Worm (Caenorhabditis elegans): Measurements from ENCODE around the gene T06C12.12.
A peak's percentile ranks its signal among the peaks of the same experiment; 100 is the strongest.

T06C12.12 gene

DNA sequence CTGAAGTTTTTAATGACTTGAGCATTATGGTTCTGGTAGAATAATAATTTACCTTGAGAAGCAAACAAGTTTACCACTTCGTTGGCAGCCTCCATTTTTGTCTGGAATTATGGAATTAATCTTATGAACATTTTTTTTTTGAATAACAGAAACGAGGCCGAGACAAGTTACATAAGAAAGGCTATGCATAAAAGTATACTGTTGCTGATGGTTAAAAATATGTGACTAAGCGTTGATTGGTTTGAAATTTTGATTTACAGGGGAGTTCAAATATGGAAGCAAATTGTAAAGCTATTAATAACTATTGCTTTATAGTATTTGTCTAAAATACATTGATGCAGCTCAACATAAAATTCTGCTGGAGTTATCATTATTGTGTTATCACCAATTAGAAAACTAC lies 3.1 kb upstream of the T06C12.12 start, which contains the start of gene cgt-1:
cgt-1 (minus strand) TSS at position 101 of the 400 bp plus-strand sequence.
- TF ChIP-seq nhr-77 (tag; optimal IDR thresholded peaks at IDR 0.05) (no peak), elt-2 (tag; optimal IDR thresholded peaks at IDR 0.05) (peak; percentile 24), lsy-2 (tag; optimal IDR thresholded peaks at IDR 0.05) (no peak)

DNA sequence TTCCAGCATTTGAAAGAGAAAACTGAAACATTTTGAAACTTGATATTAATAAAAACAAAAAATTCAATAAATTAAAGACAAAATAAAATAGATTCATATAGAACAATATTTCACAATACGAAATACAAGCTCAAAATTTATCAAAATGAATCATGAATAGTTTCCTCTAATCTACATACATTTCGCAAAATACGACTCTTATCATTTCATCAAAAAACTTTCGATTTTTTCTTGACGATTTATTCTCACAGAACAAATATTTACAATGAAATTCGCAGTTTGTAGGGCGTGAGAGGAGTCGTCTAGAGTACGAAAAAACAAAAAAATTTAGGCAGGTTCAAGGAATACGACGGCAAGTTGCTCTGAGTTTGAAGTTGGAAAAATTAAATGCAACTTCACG lies 1.7 kb upstream of the T06C12.12 start:
- TF ChIP-seq elt-2 (tag; optimal IDR thresholded peaks at IDR 0.05) (peak; percentile 57), pag-3 (tag; optimal IDR thresholded peaks at IDR 0.05; ENCODE audit: borderline replicate concordance, insufficient read depth) (no peak)

DNA sequence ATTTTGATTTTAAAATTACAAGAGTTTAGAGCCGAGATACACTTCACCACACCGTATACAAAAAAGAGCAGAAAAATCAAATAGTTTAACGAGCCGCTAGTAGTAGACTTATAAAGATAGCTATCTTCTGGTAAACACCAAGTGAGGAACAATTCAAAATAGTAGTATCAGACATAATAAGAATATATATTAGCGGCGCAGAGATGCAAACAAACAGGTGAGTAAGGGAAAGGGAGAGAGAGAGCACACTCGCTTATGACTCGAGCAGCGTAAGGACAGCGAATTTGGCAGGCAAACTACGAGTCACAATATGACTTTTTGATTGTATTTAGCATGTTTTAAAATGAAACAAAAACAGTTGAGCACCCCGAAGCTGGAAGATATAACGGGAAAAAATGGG lies 582 bp upstream of the T06C12.12 start:
- peak; percentile 57 for TF ChIP-seq elt-2 (tag; optimal IDR thresholded peaks at IDR 0.05)
- no peak for TF ChIP-seq grh-1 (GFP tag; IDR thresholded peaks at IDR 0.05)
- TF ChIP-seq lin-35 (GFP tag; optimal IDR thresholded peaks at IDR 0.05) = peak in 1 of 2 experiments; percentile 27
- no peak for TF ChIP-seq vab-15 (tag; optimal IDR thresholded peaks at IDR 0.05)
- TF ChIP-seq zip-4 (GFP tag; optimal IDR thresholded peaks at IDR 0.05) = no peak
- no peak for TF ChIP-seq unc-62 (GFP tag; optimal IDR thresholded peaks at IDR 0.05)
- peak; percentile 10 for TF ChIP-seq fkh-8 (tag; optimal IDR thresholded peaks at IDR 0.05)
- TF ChIP-seq lin-14 (GFP tag; optimal IDR thresholded peaks at IDR 0.05) = peak; percentile 23

DNA sequence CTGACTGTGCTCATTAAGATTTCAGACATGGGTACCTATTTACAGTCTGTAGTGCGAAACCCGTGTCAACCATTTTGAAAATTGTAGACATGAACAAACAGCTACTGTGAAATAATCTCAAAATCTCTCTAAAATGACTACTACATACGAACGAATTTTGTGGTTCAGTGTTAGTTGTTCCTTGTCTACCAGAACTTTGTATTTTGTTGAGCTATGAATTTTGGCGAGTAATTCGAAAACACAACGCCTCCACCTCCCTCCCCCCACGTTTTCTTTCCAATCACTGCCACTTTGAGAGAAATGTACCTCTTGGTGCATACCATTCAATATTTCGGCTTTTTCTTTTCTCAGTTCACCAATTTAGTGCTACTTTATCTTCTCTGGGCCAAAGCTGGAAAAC lies 835 bp downstream of the T06C12.12 start, which contains the start of gene T06C12.11:
T06C12.11 (plus strand) TSS at position 301 of the 400 bp plus-strand sequence.
- TF ChIP-seq unc-62 (GFP tag; optimal IDR thresholded peaks at IDR 0.05) = no peak
- no peak for TF ChIP-seq isw-1 (GFP tag; IDR thresholded peaks at IDR 0.05)
- TF ChIP-seq pag-3 (tag; optimal IDR thresholded peaks at IDR 0.05; ENCODE audit: borderline replicate concordance, insufficient read depth) = no peak
- no peak for TF ChIP-seq unc-86 (tag; optimal IDR thresholded peaks at IDR 0.05)
- no peak for TF ChIP-seq jun-1 (tag; optimal IDR thresholded peaks at IDR 0.05)

DNA sequence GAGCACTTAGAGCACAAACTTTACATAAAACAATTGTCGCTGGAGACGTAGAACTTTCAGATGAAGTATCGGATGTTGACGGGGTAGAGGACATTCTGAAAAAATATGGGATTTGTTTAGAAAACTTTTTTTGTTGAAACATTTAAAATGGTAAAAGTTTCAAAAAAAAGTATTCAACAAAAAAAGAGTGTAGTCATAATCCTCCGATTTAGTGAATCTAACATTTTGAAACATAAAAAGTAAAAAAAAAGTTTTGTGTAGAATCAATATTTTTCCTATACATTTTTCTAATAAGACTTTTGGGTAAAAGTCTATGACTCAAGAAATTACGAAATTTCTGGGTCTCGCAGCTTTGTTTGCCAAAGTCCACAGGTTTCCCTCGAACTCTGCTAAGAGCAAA lies 4.8 kb downstream of the T06C12.12 start, which contains the start of gene nhr-213:
nhr-213 (minus strand) TSS at position 101 of the 400 bp plus-strand sequence.
- no peak for TF ChIP-seq rnt-1 (tag; optimal IDR thresholded peaks at IDR 0.05)
- TF ChIP-seq sup-37 (GFP tag; optimal IDR thresholded peaks at IDR 0.05) = no peak
- TF ChIP-seq nhr-11 (tag; optimal IDR thresholded peaks at IDR 0.05) = no peak
- no peak for TF ChIP-seq ceh-63 (GFP tag; optimal IDR thresholded peaks at IDR 0.05)
- no peak for TF ChIP-seq ceh-90 (tag; optimal IDR thresholded peaks at IDR 0.05)
- TF ChIP-seq skn-1 (tag; optimal IDR thresholded peaks at IDR 0.05) = no peak
- no peak for TF ChIP-seq hpl-2 (GFP tag; optimal IDR thresholded peaks at IDR 0.05)
- TF ChIP-seq mab-9 (GFP tag; IDR thresholded peaks at IDR 0.05) = no peak
- TF ChIP-seq C04F5.9 (tag; optimal IDR thresholded peaks at IDR 0.05) = no peak
- TF ChIP-seq lin-35 (GFP tag; optimal IDR thresholded peaks at IDR 0.05) = no peak
- no peak for TF ChIP-seq mep-1 (tag; optimal IDR thresholded peaks at IDR 0.05)
- no peak for TF ChIP-seq mef-2 (tag; optimal IDR thresholded peaks at IDR 0.05)
- TF ChIP-seq aha-1 (tag; optimal IDR thresholded peaks at IDR 0.05) = no peak
- no peak for TF ChIP-seq tbx-2 (tag; optimal IDR thresholded peaks at IDR 0.05)
- no peak for TF ChIP-seq fkh-8 (tag; optimal IDR thresholded peaks at IDR 0.05)

DNA sequence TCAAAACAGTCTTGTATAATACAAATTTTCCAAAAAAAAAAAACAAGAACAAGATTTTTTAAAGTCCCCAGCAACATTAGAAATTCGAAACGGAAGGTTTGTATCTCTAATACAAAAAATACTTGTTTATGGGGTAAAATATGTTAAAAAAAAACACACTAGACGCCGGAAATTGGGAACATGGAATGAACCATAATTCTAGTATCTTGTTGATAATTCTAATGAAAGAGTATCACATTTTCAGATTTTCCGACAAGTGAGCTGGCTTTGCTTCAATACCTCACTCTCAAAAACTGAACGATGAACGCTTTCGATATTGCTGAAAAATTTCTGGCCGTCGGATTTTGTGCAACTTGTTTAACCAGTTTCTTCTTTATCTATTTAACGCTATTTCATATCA lies 5.8 kb downstream of the T06C12.12 start, which contains the start of gene str-60:
str-60 (plus strand) TSS at position 301 of the 400 bp plus-strand sequence.
- TF ChIP-seq unc-86 (tag; optimal IDR thresholded peaks at IDR 0.05) (no peak), rnt-1 (tag; optimal IDR thresholded peaks at IDR 0.05) (no peak), hpl-2 (GFP tag; optimal IDR thresholded peaks at IDR 0.05) (no peak), isw-1 (GFP tag; IDR thresholded peaks at IDR 0.05) (no peak), nhr-90 (tag; optimal IDR thresholded peaks at IDR 0.05; ENCODE audit: poor library complexity) (no peak), skn-1 (tag; optimal IDR thresholded peaks at IDR 0.05) (no peak), aha-1 (tag; optimal IDR thresholded peaks at IDR 0.05) (no peak), hlh-17 (GFP tag; optimal IDR thresholded peaks at IDR 0.05; ENCODE audit: borderline replicate concordance) (no peak), lir-3 (tag; optimal IDR thresholded peaks at IDR 0.05; ENCODE audit: poor library complexity) (no peak), ztf-4 (tag; optimal IDR thresholded peaks at IDR 0.05) (no peak)

All from whole organism, L1 larva.